Fruit fly (Drosophila melanogaster) whole organism, pupa: ENCODE measurements around the gene Had1.

Source experiments
- CG10348 ChIP-seq: fragments of 200-800 bp; sonication (Bioruptor generic); IDR thresholded peaks from 2 replicates; pipeline ENCODE4 v1.3.6; 2022; ENCODE audit warnings: missing biosample characterization, missing genetic modification characterization
- CG12605 ChIP-seq: fragments of 200-800 bp; sonication (Bioruptor generic); IDR thresholded peaks from 2 replicates; pipeline ENCODE4 v1.3.6; 2022; ENCODE audit warnings: missing biosample characterization, missing genetic modification characterization
- CG13204 ChIP-seq: fragments of 200-800 bp; sonication (Bioruptor generic); optimal IDR thresholded peaks from 2 replicates; lab custom pipeline; 2018; ENCODE audit warnings: missing biosample characterization, mild to moderate bottlenecking, missing genetic modification characterization, moderate library complexity
- CG14655 ChIP-seq: fragments of 200-800 bp; sonication (Bioruptor generic); optimal IDR thresholded peaks from 3 replicates; lab custom pipeline; 2017; ENCODE audit warnings: mild to moderate bottlenecking, missing biosample characterization, missing genetic modification reagents, missing genetic modification characterization
- CG15710 ChIP-seq: fragments of 200-800 bp; sonication (Bioruptor generic); optimal IDR thresholded peaks from 2 replicates; lab custom pipeline; 2018; ENCODE audit warnings: missing biosample characterization, mild to moderate bottlenecking, missing genetic modification characterization, moderate library complexity
- CG17806 ChIP-seq: fragments of 200-800 bp; sonication (Bioruptor generic); optimal IDR thresholded peaks from 2 replicates; lab custom pipeline; 2018; ENCODE audit warnings: missing biosample characterization, mild to moderate bottlenecking, missing genetic modification characterization, moderate library complexity
- CG32121 ChIP-seq: fragments of 200-800 bp; sonication (Bioruptor generic); IDR thresholded peaks from 2 replicates; pipeline ENCODE4 v1.3.6; 2022; ENCODE audit warnings: missing biosample characterization, missing genetic modification characterization
- CG34367 ChIP-seq: fragments of 200-800 bp; sonication (Bioruptor generic); optimal IDR thresholded peaks from 2 replicates; lab custom pipeline; 2018; ENCODE audit warnings: missing biosample characterization, mild to moderate bottlenecking, missing genetic modification characterization
- CG4496 ChIP-seq: fragments of 200-800 bp; sonication (Bioruptor generic); IDR thresholded peaks from 3 replicates; pipeline ENCODE4 v1.3.6; 2022; ENCODE audit warnings: missing biosample characterization, missing genetic modification characterization
- CG8159 ChIP-seq: fragments of 200-800 bp; sonication (Bioruptor generic); optimal IDR thresholded peaks from 3 replicates; lab custom pipeline; 2018; ENCODE audit warnings: missing biosample characterization, mild to moderate bottlenecking, missing genetic modification characterization, moderate library complexity
- CG8301 ChIP-seq: fragments of 200-800 bp; sonication (Bioruptor generic); optimal IDR thresholded peaks from 2 replicates; lab custom pipeline; 2018; ENCODE audit warnings: missing biosample characterization, mild to moderate bottlenecking, missing genetic modification characterization
- CG9948 ChIP-seq: fragments of 200-800 bp; sonication (Bioruptor generic); optimal IDR thresholded peaks from 2 replicates; lab custom pipeline; 2018; ENCODE audit warnings: missing biosample characterization, mild to moderate bottlenecking, missing genetic modification characterization, moderate library complexity
- D1 ChIP-seq: fragments of 200-800 bp; sonication (Bioruptor generic); optimal IDR thresholded peaks from 2 replicates; lab custom pipeline; 2018; ENCODE audit warnings: missing biosample characterization, mild to moderate bottlenecking, missing genetic modification characterization, moderate library complexity
- EcR ChIP-seq: fragments of 200-800 bp; sonication (Bioruptor generic); optimal IDR thresholded peaks from 3 replicates; lab custom pipeline; 2019; ENCODE audit warnings: missing biosample characterization, missing genetic modification characterization, mild to moderate bottlenecking, moderate library complexity, missing genetic modification reagents
- Ets98B ChIP-seq: fragments of 200-800 bp; sonication (Bioruptor generic); IDR thresholded peaks from 2 replicates; pipeline ENCODE4 v1.3.6; 2022; ENCODE audit warnings: missing biosample characterization, missing genetic modification characterization
- Pif1A ChIP-seq: fragments of 200-800 bp; sonication (Bioruptor generic); optimal IDR thresholded peaks from 3 replicates; lab custom pipeline; 2016; ENCODE audit warnings: missing biosample characterization, missing genetic modification characterization
- Pif1B ChIP-seq: fragments of 200-800 bp; sonication (Bioruptor generic); optimal IDR thresholded peaks from 3 replicates; lab custom pipeline; 2016; ENCODE audit warnings: missing biosample characterization, missing genetic modification characterization
- Snoo ChIP-seq: fragments of 200-800 bp; sonication (Bioruptor generic); optimal IDR thresholded peaks from 3 replicates; lab custom pipeline; 2017; ENCODE audit warnings: missing biosample characterization, mild to moderate bottlenecking, missing genetic modification characterization, inconsistent platforms
- fd96Ca ChIP-seq: fragments of 200-800 bp; sonication (Bioruptor generic); IDR thresholded peaks from 3 replicates; pipeline ENCODE4 v1.3.6; 2022; ENCODE audit warnings: missing biosample characterization, missing genetic modification characterization
- gl ChIP-seq: fragments of 200-800 bp; sonication (Bioruptor generic); optimal IDR thresholded peaks from 2 replicates; lab custom pipeline; 2018; ENCODE audit warnings: missing biosample characterization, mild to moderate bottlenecking, missing genetic modification characterization
- rn ChIP-seq: fragments of 200-800 bp; sonication (Bioruptor generic); IDR thresholded peaks from 2 replicates; pipeline ENCODE4 v1.3.6; 2022; ENCODE audit warnings: missing biosample characterization, missing genetic modification characterization

Had1 gene

dm6 chrX:16323063-16323462, 14.6 kb upstream of the Had1 start, which contains the start of the genes CG9917 and CG32579:
CG9917 (minus strand) TSS chrX:16323231.
CG32579 (plus strand) TSS chrX:16323286.
- TF ChIP-seq CG8159 (no peak), Ets98B (no peak), gl (tag; lab: Kevin White, UChicago) (no peak)

dm6 chrX:16321037-16321436, 12.6 kb upstream of the Had1 start:
- TF ChIP-seq CG14655 (GFP tag; lab: Kevin White, UChicago) (no peak), D1 (tag; lab: Kevin White, UChicago) (no peak), CG32121 (GFP tag; lab: Robert Waterston, UW) (no peak), fd96Ca (GFP tag; lab: Robert Waterston, UW) (no peak), CG12605 (GFP tag; lab: Robert Waterston, UW) (no peak)

dm6 chrX:16320197-16320921, 11.9 kb upstream of the Had1 start, which contains the start of gene Cyp1:
Cyp1 (minus strand) TSS chrX:16320370.
- TF ChIP-seq Pif1A (GFP tag; lab: Kevin White, UChicago) (no peak), CG17806 (tag; lab: Kevin White, UChicago) (no peak), CG15710 (tag; lab: Kevin White, UChicago) (no peak), CG9948 (tag; lab: Kevin White, UChicago) (no peak), EcR (GFP tag; lab: Kevin White, UChicago) (peak; percentile 6), CG8301 (no peak), CG14655 (GFP tag; lab: Kevin White, UChicago) (no peak), CG8159 (no peak), CG4496 (peak; percentile 45; the same call in 1 of the 3 replicates), CG32121 (GFP tag; lab: Robert Waterston, UW) (no peak), CG12605 (GFP tag; lab: Robert Waterston, UW) (peak; percentile 50), CG34367 (tag; lab: Kevin White, UChicago) (no peak), rn (no peak), Snoo (tag; lab: Kevin White, UChicago) (peak; percentile 16), gl (tag; lab: Kevin White, UChicago) (no peak), D1 (tag; lab: Kevin White, UChicago) (no peak), Ets98B (peak; percentile 42), CG10348 (GFP tag; lab: Robert Waterston, UW) (no peak), Pif1B (GFP tag; lab: Kevin White, UChicago) (peak; percentile 44), fd96Ca (GFP tag; lab: Robert Waterston, UW) (peak; percentile 59; the same call in 2 of the 3 replicates), CG13204 (GFP tag; lab: Kevin White, UChicago) (no peak)
- TF ChIP-seq, all 21 proteins: peak for 7

- no peak for TF ChIP-seq CG34367 (tag; lab: Kevin White, UChicago)
- no peak for TF ChIP-seq rn
- TF ChIP-seq CG12605 (GFP tag; lab: Robert Waterston, UW): no peak
- no peak for TF ChIP-seq CG4496
- no peak for TF ChIP-seq EcR (GFP tag; lab: Kevin White, UChicago)
- no peak for TF ChIP-seq CG8159
- no peak for TF ChIP-seq CG13204 (GFP tag; lab: Kevin White, UChicago)
- no peak for TF ChIP-seq Snoo (tag; lab: Kevin White, UChicago)
- no peak for TF ChIP-seq gl (tag; lab: Kevin White, UChicago)
- no peak for TF ChIP-seq CG32121 (GFP tag; lab: Robert Waterston, UW)
- no peak for TF ChIP-seq CG10348 (GFP tag; lab: Robert Waterston, UW)
- no peak for TF ChIP-seq Pif1A (GFP tag; lab: Kevin White, UChicago)
- no peak for TF ChIP-seq D1 (tag; lab: Kevin White, UChicago)
- no peak for TF ChIP-seq CG8301
- no peak for TF ChIP-seq fd96Ca (GFP tag; lab: Robert Waterston, UW)
- TF ChIP-seq CG17806 (tag; lab: Kevin White, UChicago): no peak
- no peak for TF ChIP-seq CG14655 (GFP tag; lab: Kevin White, UChicago)
- TF ChIP-seq CG15710 (tag; lab: Kevin White, UChicago): no peak
- no peak for TF ChIP-seq Ets98B
Measured at dm6 chrX:16319558-16319924, 11.1 kb upstream of the Had1 start.

dm6 chrX:16318858-16319557, 10.5 kb upstream of the Had1 start:
- TF ChIP-seq D1 (tag; lab: Kevin White, UChicago): no peak
- TF ChIP-seq CG8301: peak; percentile 76
- peak; percentile 39 for TF ChIP-seq Snoo (tag; lab: Kevin White, UChicago)
- no peak for TF ChIP-seq gl (tag; lab: Kevin White, UChicago)
- peak; percentile 73 for TF ChIP-seq Ets98B
- peak; percentile 83 for TF ChIP-seq fd96Ca (GFP tag; lab: Robert Waterston, UW)
- TF ChIP-seq CG13204 (GFP tag; lab: Kevin White, UChicago): no peak
- TF ChIP-seq EcR (GFP tag; lab: Kevin White, UChicago): peak; percentile 94
- TF ChIP-seq CG4496: peak; percentile 87
- TF ChIP-seq rn: peak; percentile 64
- peak; percentile 48; the same call in 1 of the 2 replicates for TF ChIP-seq CG32121 (GFP tag; lab: Robert Waterston, UW)
- peak; percentile 86 for TF ChIP-seq Pif1B (GFP tag; lab: Kevin White, UChicago)
- TF ChIP-seq CG10348 (GFP tag; lab: Robert Waterston, UW): no peak
- peak; percentile 79 for TF ChIP-seq CG9948 (tag; lab: Kevin White, UChicago)
- no peak for TF ChIP-seq CG14655 (GFP tag; lab: Kevin White, UChicago)
- peak; percentile 82 for TF ChIP-seq Pif1A (GFP tag; lab: Kevin White, UChicago)
- TF ChIP-seq CG34367 (tag; lab: Kevin White, UChicago): peak; percentile 71
- peak; percentile 76 for TF ChIP-seq CG8159
- peak; percentile 68 for TF ChIP-seq CG12605 (GFP tag; lab: Robert Waterston, UW)
- TF ChIP-seq CG17806 (tag; lab: Kevin White, UChicago): peak; percentile 77
- TF ChIP-seq CG15710 (tag; lab: Kevin White, UChicago): peak; percentile 68
